Worm (Caenorhabditis elegans) whole organism, L4 larva: ENCODE data around the gene mvk-1.

ENCODE experiments used
- D1046.2 ChIP-seq: fragments of 200-800 bp; sonication (Bioruptor generic); IDR thresholded peaks from 2 replicates; pipeline ENCODE4 v1.3.6; 2022; ENCODE audit warnings: missing genetic modification characterization, missing compliant biosample characterization
- aha-1 ChIP-seq: fragments of 150-350 bp; peaks from one replicate; lab custom pipeline; 2014; ENCODE audit warnings: missing biosample characterization, missing genetic modification characterization
- ceh-82 ChIP-seq: sonication (generic microtip); optimal IDR thresholded peaks from 2 replicates; lab custom pipeline; 2017; ENCODE audit warnings: missing biosample characterization, missing genetic modification characterization
- ces-1 ChIP-seq: fragments of 150-350 bp; sonication (generic microtip); optimal IDR thresholded peaks from 4 replicates; lab custom pipeline; 2014; ENCODE audit warnings: missing biosample characterization, missing genetic modification reagents, missing genetic modification characterization
- dve-1 ChIP-seq: sonication (generic microtip); optimal IDR thresholded peaks from 2 replicates; lab custom pipeline; 2017; ENCODE audit warnings: antibody characterized with exemption, mild to moderate bottlenecking, missing genetic modification characterization, missing compliant biosample characterization; ENCODE audit not compliant: insufficient read depth
- fkh-10 ChIP-seq: fragments of 150-350 bp; optimal IDR thresholded peaks from 2 replicates; lab custom pipeline; 2014; ENCODE audit warnings: missing biosample characterization, missing genetic modification reagents, missing genetic modification characterization
- lim-7 ChIP-seq: fragments of 200-800 bp; sonication (Bioruptor generic); IDR thresholded peaks from 2 replicates; pipeline ENCODE4 v1.3.6; 2022; ENCODE audit warnings: missing genetic modification characterization, missing compliant biosample characterization
- lin-1 ChIP-seq: fragments of 200-800 bp; sonication (Bioruptor generic); IDR thresholded peaks from 2 replicates; pipeline ENCODE4 v1.3.6; 2022; ENCODE audit warnings: missing genetic modification reagents, missing genetic modification characterization, missing compliant biosample characterization
- lin-39 ChIP-seq: fragments of 150-350 bp; optimal IDR thresholded peaks from 2 replicates; lab custom pipeline; 2014; ENCODE audit warnings: missing biosample characterization, missing genetic modification reagents, missing genetic modification characterization
- nhr-11 ChIP-seq: fragments of 150-350 bp; optimal IDR thresholded peaks from 2 replicates; lab custom pipeline; 2014; ENCODE audit warnings: missing biosample characterization, missing genetic modification characterization
- nhr-6 ChIP-seq: fragments of 150-350 bp; optimal IDR thresholded peaks from 2 replicates; lab custom pipeline; 2014; ENCODE audit warnings: missing biosample characterization, missing genetic modification characterization
- pha-4 ChIP-seq, 2 experiments: fragments of 150-350 bp in 1 of 2; fragments of 200-800 bp in 1 of 2; sonication (Bioruptor generic) in 1 of 2; IDR thresholded peaks in 1 of 2; optimal IDR thresholded peaks in 1 of 2; 2 replicates each; pipeline versions ENCODE4 v1.3.6 to Lab custom; 2014 to 2022; ENCODE audit warnings: missing genetic modification characterization in 2 of 2, missing genetic modification reagents in 2 of 2, missing biosample characterization in 1 of 2, missing compliant biosample characterization in 1 of 2
- zag-1 ChIP-seq: fragments of 150-350 bp; optimal IDR thresholded peaks from 2 replicates; lab custom pipeline; 2014; ENCODE audit warnings: missing biosample characterization, missing genetic modification characterization

DNA sequence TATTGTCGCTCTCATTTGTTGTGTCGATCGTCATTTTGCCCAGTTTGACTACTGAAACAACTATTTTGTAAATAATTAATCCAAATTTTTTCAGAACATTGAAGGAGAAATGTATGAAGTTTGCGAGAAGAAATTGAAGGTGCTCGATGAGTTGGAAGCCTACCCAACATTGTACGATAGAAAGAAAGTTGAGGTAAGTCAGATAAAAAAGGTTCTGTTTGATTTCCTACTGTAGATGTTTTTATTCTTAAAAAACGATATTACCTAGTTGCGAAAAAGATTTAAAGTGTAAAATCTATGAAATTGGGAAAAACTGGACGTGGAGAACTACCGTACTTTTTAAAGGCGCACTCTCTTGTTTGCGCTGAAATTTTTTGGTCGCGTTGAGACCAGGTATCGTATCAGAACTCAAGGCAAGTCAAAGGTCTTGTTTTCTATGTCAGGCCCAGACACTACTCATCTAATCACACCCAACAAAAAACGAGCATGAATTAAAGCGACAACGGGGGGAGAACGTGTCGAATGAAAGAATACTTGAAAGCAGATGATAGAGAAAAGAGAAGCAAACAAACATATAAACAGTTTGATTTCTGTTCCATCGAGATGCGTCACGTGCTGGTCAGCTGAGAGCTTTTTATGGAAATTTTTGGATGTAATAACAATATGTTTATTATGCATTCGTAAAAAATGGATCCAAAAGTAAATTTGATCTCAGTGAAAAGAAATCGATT is 32.6 kb upstream of the mvk-1 start, which contains the start of gene efk-1:
- TF ChIP-seq lin-39 (no peak), aha-1 (tag; lab: Kevin White, UChicago) (peak; percentile 94), pha-4 (GFP tag; IDR thresholded peaks at IDR 0.05; lab: Robert Waterston, UW) (no peak), pha-4 (tag; optimal IDR thresholded peaks at IDR 0.05; lab: Kevin White, UChicago) (no peak), lim-7 (GFP tag; lab: Robert Waterston, UW) (no peak), lin-1 (GFP tag; lab: Robert Waterston, UW) (0 out of 2 replicates have a peak, but pooled peaks have one; percentile 17), nhr-6 (tag; lab: Kevin White, UChicago) (no peak), fkh-10 (no peak), nhr-11 (tag; lab: Kevin White, UChicago) (peak; percentile 20), zag-1 (no peak), D1046.2 (GFP tag; lab: Robert Waterston, UW) (no peak), ces-1 (GFP tag; lab: Kevin White, UChicago) (no peak), dve-1 (peak; percentile 82), ceh-82 (no peak)
